Fruit fly (Drosophila melanogaster): ENCODE measurements around the gene CG15739.

The CG15739 gene

dm6 chrX:11868866-11869265, 4.3 kb upstream of the CG15739 start, which contains the start of the genes Nrd1 and CG1847:
Gene Nrd1 (minus strand): TSS chrX:11868893.
Gene CG1847 (plus strand): TSS chrX:11869170.
- TF ChIP-seq CG18619 (GFP tag; optimal IDR thresholded peaks at IDR 0.05) (no peak), lilli (GFP tag; optimal IDR thresholded peaks at IDR 0.05) (no peak), NFAT (GFP tag; IDR thresholded peaks at IDR 0.05) (no peak), disco-r (GFP tag; optimal IDR thresholded peaks at IDR 0.05) (no peak), B-H2 (GFP tag; optimal IDR thresholded peaks at IDR 0.05) (no peak), Sry-δ (GFP tag; optimal IDR thresholded peaks at IDR 0.05) (peak; percentile 88), slbo (GFP tag; IDR thresholded peaks at IDR 0.05) (no peak), klu (GFP tag; IDR thresholded peaks at IDR 0.05) (no peak), CG17359 (tag; optimal IDR thresholded peaks at IDR 0.05) (no peak), Deaf1 (tag; optimal IDR thresholded peaks at IDR 0.05) (no peak), ara (GFP tag; IDR thresholded peaks at IDR 0.05) (no peak), CG3838 (GFP tag; optimal IDR thresholded peaks at IDR 0.05) (no peak), gt (GFP tag; IDR thresholded peaks at IDR 0.05) (no peak), tap (tag; optimal IDR thresholded peaks at IDR 0.05) (no peak), ranshi (GFP tag; IDR thresholded peaks at IDR 0.05) (no peak), dimm (GFP tag; IDR thresholded peaks at IDR 0.05) (no peak), Optix (GFP tag; IDR thresholded peaks at IDR 0.05) (no peak), scrt (GFP tag; optimal IDR thresholded peaks at IDR 0.05) (no peak), ap (GFP tag; IDR thresholded peaks at IDR 0.05) (no peak), CG13123 (GFP tag; optimal IDR thresholded peaks at IDR 0.05) (no peak), tio (GFP tag; optimal IDR thresholded peaks at IDR 0.05) (no peak), tin (GFP tag; optimal IDR thresholded peaks at IDR 0.05) (no peak), MTF-1 (GFP tag; optimal IDR thresholded peaks at IDR 0.05; ENCODE audit: borderline replicate concordance) (no peak), CG7556 (GFP tag; optimal IDR thresholded peaks at IDR 0.05) (no peak), Camta (GFP tag; optimal IDR thresholded peaks at IDR 0.05) (no peak), br (optimal IDR thresholded peaks at IDR 0.05) (no peak), CG9932 (GFP tag; IDR thresholded peaks at IDR 0.05) (no peak), CG2120 (GFP tag; optimal IDR thresholded peaks at IDR 0.05) (no peak), CG17802 (tag; optimal IDR thresholded peaks at IDR 0.05) (no peak), sim (GFP tag; IDR thresholded peaks at IDR 0.05) (no peak), Jarid2 (GFP tag; optimal IDR thresholded peaks at IDR 0.05) (no peak), Hey (tag; optimal IDR thresholded peaks at IDR 0.05) (no peak), CG7745 (tag; optimal IDR thresholded peaks at IDR 0.05) (no peak), CG10959 (GFP tag; IDR thresholded peaks at IDR 0.05) (no peak), Neu2 (GFP tag; optimal IDR thresholded peaks at IDR 0.05; ENCODE audit: borderline replicate concordance) (no peak), oc (tag; optimal IDR thresholded peaks at IDR 0.05) (no peak), CG1529 (GFP tag; optimal IDR thresholded peaks at IDR 0.05) (no peak), unpg (GFP tag; optimal IDR thresholded peaks at IDR 0.05) (no peak), dmrt11E (tag; optimal IDR thresholded peaks at IDR 0.05) (no peak), bsh (GFP tag; optimal IDR thresholded peaks at IDR 0.05) (no peak), Lim3 (GFP tag; IDR thresholded peaks at IDR 0.05) (no peak), CG1792 (GFP tag; optimal IDR thresholded peaks at IDR 0.05) (no peak), repo (GFP tag; optimal IDR thresholded peaks at IDR 0.05) (no peak), Ada2b (GFP tag; IDR thresholded peaks at IDR 0.05) (no peak), CTCF (GFP tag; optimal IDR thresholded peaks at IDR 0.05) (no peak), CG11085 (GFP tag; IDR thresholded peaks at IDR 0.05) (no peak), sob (GFP tag; IDR thresholded peaks at IDR 0.05) (no peak), Opbp (GFP tag; IDR thresholded peaks at IDR 0.05; ENCODE audit: partially characterized antibody) (peak; percentile 53; the same call in 1 of the 3 replicates), wor (GFP tag; IDR thresholded peaks at IDR 0.05) (no peak), CG2712 (tag; optimal IDR thresholded peaks at IDR 0.05) (no peak), da (GFP tag; optimal IDR thresholded peaks at IDR 0.05) (no peak), NK7.1 (GFP tag; optimal IDR thresholded peaks at IDR 0.05) (no peak), her (GFP tag; optimal IDR thresholded peaks at IDR 0.05) (no peak), Hmr (GFP tag; optimal IDR thresholded peaks at IDR 0.05) (no peak)

Measured in whole organism, embryonic.